Worm (Caenorhabditis elegans) whole organism, early embryonic: ENCODE results near the gene DH11.2.

ENCODE experiments used
- ama-1 ChIP-seq: fragments of 150-350 bp; optimal IDR thresholded peaks from 2 replicates; lab custom pipeline; 2014
- ceh-13 ChIP-seq: fragments of 200-800 bp; sonication (Bioruptor generic); optimal IDR thresholded peaks from 2 replicates; lab custom pipeline; 2018; ENCODE audit warnings: mild to moderate bottlenecking, missing genetic modification characterization, missing compliant biosample characterization
- ceh-36 ChIP-seq: sonication (generic microtip); optimal IDR thresholded peaks from 2 replicates; lab custom pipeline; 2016; ENCODE audit warnings: missing genetic modification characterization, inconsistent platforms, missing compliant biosample characterization
- pes-1 ChIP-seq: fragments of 200-800 bp; sonication (Bioruptor generic); IDR thresholded peaks from 2 replicates; pipeline ENCODE4 v1.3.6; 2022; ENCODE audit warnings: missing genetic modification reagents, missing genetic modification characterization, missing compliant biosample characterization
- tbx-11 ChIP-seq: fragments of 200-800 bp; sonication (Bioruptor generic); IDR thresholded peaks from 2 replicates; pipeline ENCODE4 v1.3.6; 2022; ENCODE audit warnings: missing genetic modification characterization, missing compliant biosample characterization

- TF ChIP-seq pes-1 (GFP tag; lab: Robert Waterston, UW) (no peak), tbx-11 (GFP tag; lab: Robert Waterston, UW) (no peak), ceh-36 (tag; lab: Kevin White, UChicago) (no peak), ceh-13 (GFP tag; lab: Kevin White, UChicago) (no peak), ama-1 (no peak)
These were observed 24.6 kb downstream of the DH11.2 start, which contains the start of gene arp-6 for ce11 chrII:8037246-8037645.
